Worm (Caenorhabditis elegans): ENCODE results near the gene rps-29.

Gene rps-29

DNA sequence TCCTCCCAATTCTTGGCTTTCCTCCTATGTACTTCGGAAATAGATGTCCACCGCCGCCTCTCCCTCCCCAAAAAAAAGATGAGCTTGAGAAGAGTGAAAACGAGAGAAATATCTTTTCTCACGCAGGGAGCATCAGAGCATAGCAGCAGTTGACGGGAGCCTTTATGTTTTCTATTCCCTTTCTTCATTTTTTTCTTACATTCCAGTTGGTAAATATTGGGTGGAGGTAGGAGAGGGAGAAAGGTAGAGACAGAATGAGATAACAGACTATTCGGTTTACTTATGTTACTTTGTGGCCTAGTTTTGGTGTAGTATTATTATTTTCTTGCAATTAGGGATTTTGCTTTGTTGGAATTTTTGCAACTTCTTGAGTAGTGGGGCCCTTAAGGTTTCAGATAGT, 50.5 kb downstream of the rps-29 start:
- TF ChIP-seq lsy-2 (tag; optimal IDR thresholded peaks at IDR 0.05) (peak in 1 of 2 experiments; percentile 4), pqm-1 (tag; optimal IDR thresholded peaks at IDR 0.05) (no peak), aly-2 (tag; optimal IDR thresholded peaks at IDR 0.05) (no peak), swsn-7 (tag; optimal IDR thresholded peaks at IDR 0.05) (no peak), efl-1 (optimal IDR thresholded peaks at IDR 0.05) (no peak), efl-1 (GFP tag; optimal IDR thresholded peaks at IDR 0.05 in 1 of 2) (peak in 1 of 2 experiments; percentile 92), rnt-1 (tag; optimal IDR thresholded peaks at IDR 0.05) (peak; percentile 39), mab-9 (GFP tag; IDR thresholded peaks at IDR 0.05) (no peak), nhr-19 (GFP tag; conservative IDR thresholded peaks at IDR 0.05) (no peak)

Measured in whole organism, L1 larva.